Fruit fly (Drosophila melanogaster): ENCODE measurements around the gene Elp1.

Gene Elp1

DNA sequence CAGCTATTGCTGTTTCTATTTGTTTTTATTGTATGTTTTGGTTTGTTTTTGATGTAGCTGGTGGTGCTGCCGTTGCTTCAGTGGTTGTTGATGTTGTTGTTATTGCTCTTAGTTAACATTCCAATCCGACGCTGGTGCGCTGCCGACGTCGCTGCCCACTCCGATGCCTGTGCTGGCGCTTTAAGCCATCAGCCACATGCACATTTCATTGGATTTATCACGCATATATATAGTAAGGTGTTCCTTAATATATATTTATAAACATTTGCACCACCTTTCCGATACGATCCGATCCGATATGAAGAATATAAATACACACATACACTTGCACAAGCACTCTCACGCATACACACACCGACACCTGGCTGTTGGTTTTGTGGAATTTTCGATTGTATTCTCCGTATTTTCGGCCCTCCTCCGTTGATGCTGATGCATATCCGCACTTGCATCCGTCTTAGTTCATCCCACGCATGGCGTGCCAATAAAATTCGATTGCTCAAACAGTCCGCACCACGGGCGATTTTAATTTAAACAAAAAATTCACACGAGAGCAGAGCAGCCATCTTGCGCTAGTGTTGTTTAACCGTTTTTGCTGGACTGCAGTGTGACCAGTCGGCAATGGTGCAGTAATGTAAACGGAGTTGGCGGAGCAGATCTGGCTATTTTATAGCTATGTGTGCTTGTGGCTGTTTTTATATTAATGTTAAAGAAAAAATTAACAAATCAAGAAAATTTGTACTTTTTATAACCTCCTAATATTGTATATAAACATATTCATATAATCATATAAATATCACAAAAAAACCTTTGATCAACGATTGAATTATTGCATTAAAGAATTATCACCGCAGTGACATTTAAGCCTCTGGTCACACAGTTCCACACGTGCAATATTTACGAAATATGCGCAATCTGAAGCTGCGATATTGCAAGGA, at the start of gene Elp1, which contains the start of gene Csk (continued):
- peak; percentile 30 for TF ChIP-seq CG8388 (GFP tag; optimal IDR thresholded peaks at IDR 0.05)
- TF ChIP-seq CG18599 (GFP tag; optimal IDR thresholded peaks at IDR 0.05) = peak; percentile 63
- no peak for TF ChIP-seq CG8089 (GFP tag; optimal IDR thresholded peaks at IDR 0.05)
- no peak for TF ChIP-seq D (optimal IDR thresholded peaks at IDR 0.05)
- no peak for TF ChIP-seq D (GFP tag; optimal IDR thresholded peaks at IDR 0.05)
- no peak for TF ChIP-seq CG14965 (GFP tag; optimal IDR thresholded peaks at IDR 0.05; ENCODE audit: borderline replicate concordance)
- no peak for TF ChIP-seq CG11093 (GFP tag; IDR thresholded peaks at IDR 0.05)
- TF ChIP-seq gfzf (GFP tag; optimal IDR thresholded peaks at IDR 0.05) = peak; percentile 82
- TF ChIP-seq CG32532 (GFP tag; IDR thresholded peaks at IDR 0.05) = peak; percentile 39; the same call in 1 of the 2 replicates
- TF ChIP-seq Dp (GFP tag; optimal IDR thresholded peaks at IDR 0.05) = peak; percentile 38
- peak; percentile 68 for TF ChIP-seq nerfin-1 (tag; optimal IDR thresholded peaks at IDR 0.05)
- peak; percentile 57 for TF ChIP-seq NfI (GFP tag; optimal IDR thresholded peaks at IDR 0.05)
- no peak for TF ChIP-seq ato (GFP tag; IDR thresholded peaks at IDR 0.05; ENCODE audit: partially characterized antibody)
- no peak for TF ChIP-seq CG5180 (GFP tag; optimal IDR thresholded peaks at IDR 0.05)
- TF ChIP-seq D19B (GFP tag; optimal IDR thresholded peaks at IDR 0.05) = no peak
- TF ChIP-seq Lim3 (GFP tag; IDR thresholded peaks at IDR 0.05) = no peak
- TF ChIP-seq CG4854 (GFP tag; optimal IDR thresholded peaks at IDR 0.05) = peak; percentile 16
- TF ChIP-seq CG10654 (GFP tag; optimal IDR thresholded peaks at IDR 0.05) = peak; percentile 46
- TF ChIP-seq CG10431 (GFP tag; optimal IDR thresholded peaks at IDR 0.05) = no peak
- TF ChIP-seq Hr78 (GFP tag; optimal IDR thresholded peaks at IDR 0.05) = no peak
- TF ChIP-seq shn (GFP tag; optimal IDR thresholded peaks at IDR 0.05) = peak; percentile 14
- TF ChIP-seq CG3726 (GFP tag; IDR thresholded peaks at IDR 0.05) = no peak
- no peak for TF ChIP-seq Hey (tag; optimal IDR thresholded peaks at IDR 0.05)
- TF ChIP-seq CG12942 (GFP tag; optimal IDR thresholded peaks at IDR 0.05) = peak; percentile 56
- TF ChIP-seq BEAF-32 (GFP tag; optimal IDR thresholded peaks at IDR 0.05) = peak; percentile 55
- peak; percentile 40; the same call in 1 of the 2 replicates for TF ChIP-seq CG11085 (GFP tag; IDR thresholded peaks at IDR 0.05)
- peak; percentile 80 for TF ChIP-seq sr (GFP tag; IDR thresholded peaks at IDR 0.05)
- no peak for TF ChIP-seq Lpt (GFP tag; optimal IDR thresholded peaks at IDR 0.05)
- peak in 1 of 2 experiments; percentile 53 for TF ChIP-seq crp (GFP tag; optimal IDR thresholded peaks at IDR 0.05)
- no peak for TF ChIP-seq CG6683 (GFP tag; optimal IDR thresholded peaks at IDR 0.05)
- TF ChIP-seq CG31388 (GFP tag; optimal IDR thresholded peaks at IDR 0.05) = peak; percentile 12
- peak; percentile 11 for TF ChIP-seq HLHmδ (GFP tag; optimal IDR thresholded peaks at IDR 0.05)
- TF ChIP-seq amos (GFP tag; IDR thresholded peaks at IDR 0.05; ENCODE audit: partially characterized antibody) = 0 out of 2 replicates have a peak, but pooled peaks have one; percentile 29
- no peak for TF ChIP-seq ham (GFP tag; IDR thresholded peaks at IDR 0.05)
- TF ChIP-seq dm (GFP tag; optimal IDR thresholded peaks at IDR 0.05) = peak; percentile 68
- TF ChIP-seq zf30C (GFP tag; optimal IDR thresholded peaks at IDR 0.05) = no peak
- peak; percentile 52 for TF ChIP-seq CG10147 (GFP tag; optimal IDR thresholded peaks at IDR 0.05)
- TF ChIP-seq gcm2 (GFP tag; optimal IDR thresholded peaks at IDR 0.05) = no peak
- TF ChIP-seq CG11456 (GFP tag; IDR thresholded peaks at IDR 0.05) = 0 out of 3 replicates have a peak, but pooled peaks have one; percentile 54
- peak; percentile 30 for TF ChIP-seq Jarid2 (GFP tag; optimal IDR thresholded peaks at IDR 0.05)
- TF ChIP-seq CG17186 (GFP tag; optimal IDR thresholded peaks at IDR 0.05) = peak; percentile 41
- TF ChIP-seq scrt (GFP tag; optimal IDR thresholded peaks at IDR 0.05) = peak; percentile 26
- peak; percentile 29 for TF ChIP-seq Oli (tag; optimal IDR thresholded peaks at IDR 0.05)
- no peak for TF ChIP-seq Six4 (GFP tag; optimal IDR thresholded peaks at IDR 0.05)
- peak; percentile 12 for TF ChIP-seq CG5245 (GFP tag; optimal IDR thresholded peaks at IDR 0.05)
- peak; percentile 40 for TF ChIP-seq E2f2 (GFP tag; IDR thresholded peaks at IDR 0.05)
- no peak for TF ChIP-seq vfl (GFP tag; optimal IDR thresholded peaks at IDR 0.05)
